Fruit fly (Drosophila melanogaster) whole organism, wandering third instar larva: ENCODE results near the gene CG42750.

Experiments
- Abd-B ChIP-seq: fragments of >200 bp; optimal IDR thresholded peaks from 2 replicates; lab custom pipeline; 2017; ENCODE audit warnings: missing biosample characterization, missing genetic modification characterization
- CG32264 ChIP-seq: fragments of 200-800 bp; sonication (Bioruptor generic); optimal IDR thresholded peaks from 2 replicates; lab custom pipeline; 2016; ENCODE audit warnings: missing biosample characterization, missing genetic modification characterization
- CG9705 ChIP-seq: fragments of 200-800 bp; sonication (Bioruptor generic); optimal IDR thresholded peaks from 2 replicates; lab custom pipeline; 2018; ENCODE audit warnings: missing biosample characterization, mild to moderate bottlenecking, missing genetic modification characterization
- CrebA ChIP-seq: fragments of 200-800 bp; sonication (Bioruptor generic); optimal IDR thresholded peaks from 2 replicates; lab custom pipeline; 2016; ENCODE audit warnings: missing biosample characterization, mild to moderate bottlenecking, missing genetic modification characterization, borderline replicate concordance
- Dfd ChIP-seq: fragments of >200 bp; optimal IDR thresholded peaks from 2 replicates; lab custom pipeline; 2017; ENCODE audit warnings: missing biosample characterization, missing genetic modification characterization
- Dif ChIP-seq: fragments of 200-275, 200-300 bp; sonication (Bioruptor generic); optimal IDR thresholded peaks from 2 replicates; lab custom pipeline; 2018; ENCODE audit warnings: missing biosample characterization, missing genetic modification characterization; ENCODE audit not compliant: partially characterized antibody
- GATAd ChIP-seq: sonication (Bioruptor generic); optimal IDR thresholded peaks from 2 replicates; lab custom pipeline; 2016; ENCODE audit warnings: missing biosample characterization, missing genetic modification characterization
- HLH106 ChIP-seq: fragments of 200-800 bp; optimal IDR thresholded peaks from 3 replicates; lab custom pipeline; 2019; ENCODE audit warnings: missing biosample characterization, mild to moderate bottlenecking, missing genetic modification characterization, moderate library complexity
- Hnf4 ChIP-seq: fragments of 200-800 bp; sonication (Bioruptor generic); optimal IDR thresholded peaks from 2 replicates; lab custom pipeline; 2016; ENCODE audit warnings: missing biosample characterization, mild to moderate bottlenecking, missing genetic modification characterization
- Hr78 ChIP-seq: fragments of >200 bp; optimal IDR thresholded peaks from 2 replicates; lab custom pipeline; 2017; ENCODE audit warnings: missing biosample characterization, missing genetic modification characterization
- Hr83 ChIP-seq: fragments of 200-300 bp; sonication (Bioruptor generic); optimal IDR thresholded peaks from 2 replicates; lab custom pipeline; 2016; ENCODE audit warnings: missing biosample characterization, mild to moderate bottlenecking, missing genetic modification characterization, moderate library complexity; ENCODE audit not compliant: poor library complexity, severe bottlenecking
- Jra ChIP-seq: sonication (Bioruptor generic); optimal IDR thresholded peaks from 2 replicates; lab custom pipeline; 2016; ENCODE audit warnings: missing biosample characterization, missing genetic modification characterization
- Mio ChIP-seq: sonication (Bioruptor generic); optimal IDR thresholded peaks from 2 replicates; lab custom pipeline; 2016; ENCODE audit warnings: missing biosample characterization, missing genetic modification characterization
- Myc ChIP-seq: fragments of >200 bp; optimal IDR thresholded peaks from 2 replicates; lab custom pipeline; 2017
- N ChIP-seq: fragments of >200 bp; optimal IDR thresholded peaks from 2 replicates; lab custom pipeline; 2018; ENCODE audit warnings: missing biosample characterization, missing external identifiers, missing genetic modification characterization
- OdsH ChIP-seq: fragments of 200-800 bp; sonication (Bioruptor generic); optimal IDR thresholded peaks from 2 replicates; lab custom pipeline; 2016; ENCODE audit warnings: missing biosample characterization, mild to moderate bottlenecking, missing genetic modification characterization
- Rel ChIP-seq, 2 experiments: fragments of 200-800 bp; sonication (Bioruptor generic) in 1 of 2; optimal IDR thresholded peaks; 2 replicates in 1 of 2; 3 replicates in 1 of 2; lab custom pipeline; 2016 to 2019; ENCODE audit warnings: mild to moderate bottlenecking in 2 of 2, missing biosample characterization in 2 of 2, missing genetic modification characterization in 2 of 2, moderate library complexity in 1 of 2
- Sp1 ChIP-seq: fragments of 200-800 bp; sonication (Bioruptor generic); optimal IDR thresholded peaks from 3 replicates; lab custom pipeline; 2019; ENCODE audit warnings: missing biosample characterization, mild to moderate bottlenecking, missing genetic modification characterization, moderate library complexity
- Vsx2 ChIP-seq: fragments of 200-300, 225-300 bp; sonication (Bioruptor generic); optimal IDR thresholded peaks from 2 replicates; lab custom pipeline; 2018; ENCODE audit warnings: missing biosample characterization, missing genetic modification characterization; ENCODE audit not compliant: partially characterized antibody
- br ChIP-seq: fragments of 200-800 bp; sonication (Bioruptor generic); optimal IDR thresholded peaks from 2 replicates; lab custom pipeline; 2016; ENCODE audit warnings: missing biosample characterization, missing genetic modification characterization
- brk ChIP-seq: fragments of 200-800 bp; sonication (Bioruptor generic); optimal IDR thresholded peaks from 2 replicates; lab custom pipeline; 2016; ENCODE audit warnings: missing biosample characterization, mild to moderate bottlenecking, missing genetic modification characterization
- dl ChIP-seq, 2 experiments: fragments of 175-275, 200-275 bp in 1 of 2; fragments of 200-275 bp in 1 of 2; sonication (Bioruptor generic); optimal IDR thresholded peaks; lab custom pipeline; 2018; ENCODE audit warnings: mild to moderate bottlenecking in 2 of 2, missing biosample characterization in 2 of 2, missing genetic modification characterization in 2 of 2, moderate library complexity in 2 of 2; ENCODE audit not compliant: partially characterized antibody in 2 of 2, insufficient read depth in 1 of 2
- dmrt93B ChIP-seq: fragments of 200-800 bp; sonication (Bioruptor generic); optimal IDR thresholded peaks from 2 replicates; lab custom pipeline; 2018; ENCODE audit warnings: missing biosample characterization, mild to moderate bottlenecking, missing genetic modification characterization
- dsf ChIP-seq: sonication (Bioruptor generic); optimal IDR thresholded peaks from 2 replicates; lab custom pipeline; 2016; ENCODE audit warnings: missing biosample characterization, missing genetic modification characterization, borderline replicate concordance
- ey ChIP-seq: fragments of 200-800 bp; sonication (Bioruptor generic); optimal IDR thresholded peaks from 2 replicates; lab custom pipeline; 2016; ENCODE audit warnings: missing biosample characterization, missing genetic modification characterization
- foxo ChIP-seq, 2 experiments: fragments of 200-800 bp; sonication (Bioruptor generic); optimal IDR thresholded peaks; 2 replicates in 1 of 2; 3 replicates in 1 of 2; lab custom pipeline; 2016 to 2017; ENCODE audit warnings: missing biosample characterization in 2 of 2, missing genetic modification characterization in 2 of 2
- fru ChIP-seq: fragments of 200-800 bp; sonication (Bioruptor generic); optimal IDR thresholded peaks from 3 replicates; lab custom pipeline; 2016; ENCODE audit warnings: missing biosample characterization, mild to moderate bottlenecking, missing genetic modification characterization
- h ChIP-seq: fragments of 200-800 bp; sonication (Bioruptor generic); optimal IDR thresholded peaks from 3 replicates; lab custom pipeline; 2016; ENCODE audit warnings: missing biosample characterization, mild to moderate bottlenecking, missing genetic modification characterization
- jim ChIP-seq: fragments of 175-275, 200-325 bp; sonication (Bioruptor generic); optimal IDR thresholded peaks from 2 replicates; lab custom pipeline; 2016; ENCODE audit warnings: missing biosample characterization, mild to moderate bottlenecking, missing genetic modification characterization
- lola ChIP-seq: fragments of >200 bp; optimal IDR thresholded peaks from 2 replicates; lab custom pipeline; 2017; ENCODE audit warnings: missing biosample characterization, missing genetic modification characterization
- pan ChIP-seq: fragments of >200 bp; optimal IDR thresholded peaks from 2 replicates; lab custom pipeline; 2017
- psq ChIP-seq: fragments of 200-800 bp; sonication (Bioruptor generic); optimal IDR thresholded peaks from 3 replicates; lab custom pipeline; 2017; ENCODE audit warnings: missing biosample characterization, mild to moderate bottlenecking, missing genetic modification characterization, moderate library complexity
- rgr ChIP-seq: fragments of 200-800 bp; sonication (Bioruptor generic); optimal IDR thresholded peaks from 3 replicates; lab custom pipeline; 2016; ENCODE audit warnings: missing biosample characterization, mild to moderate bottlenecking, missing genetic modification characterization
- sage ChIP-seq: fragments of 200-800 bp; sonication (Bioruptor generic); optimal IDR thresholded peaks from 2 replicates; lab custom pipeline; 2016; ENCODE audit warnings: missing biosample characterization, mild to moderate bottlenecking, missing genetic modification characterization
- sv ChIP-seq: fragments of 200-800 bp; sonication (Bioruptor generic); optimal IDR thresholded peaks from 3 replicates; lab custom pipeline; 2016; ENCODE audit warnings: missing biosample characterization, missing genetic modification characterization
- tai ChIP-seq: sonication (Bioruptor generic); optimal IDR thresholded peaks from 2 replicates; lab custom pipeline; 2016; ENCODE audit warnings: missing biosample characterization, missing genetic modification characterization
- usp ChIP-seq: fragments of >200 bp; optimal IDR thresholded peaks from 2 replicates; lab custom pipeline; 2017; ENCODE audit warnings: missing biosample characterization, missing genetic modification characterization
- woc ChIP-seq: sonication (Bioruptor generic); optimal IDR thresholded peaks from 2 replicates; lab custom pipeline; 2016; ENCODE audit warnings: missing biosample characterization, mild to moderate bottlenecking, missing genetic modification characterization

The CG42750 gene

dm6 chr2L:18148552-18149219 lies 126.9 kb downstream of the CG42750 start:
- TF ChIP-seq foxo (GFP tag; optimal IDR thresholded peaks at IDR 0.05; lab: Kevin White, UChicago) (peak in 1 of 2 experiments; percentile 45), sv (no peak), Abd-B (GFP tag; lab: Kevin White, UChicago) (no peak), jim (no peak), Hr83 (GFP tag; lab: Kevin White, UChicago) (no peak), CG32264 (no peak), usp (GFP tag; lab: Kevin White, UChicago) (no peak), Vsx2 (GFP tag; lab: Kevin White, UChicago) (no peak), Myc (lab: Kevin White, UChicago) (no peak), Sp1 (GFP tag; lab: Kevin White, UChicago) (peak; percentile 37), Rel (GFP tag; optimal IDR thresholded peaks at IDR 0.05; lab: Kevin White, UChicago) (no peak), Rel (tag; optimal IDR thresholded peaks at IDR 0.05; lab: Kevin White, UChicago) (peak; percentile 52), Dfd (GFP tag; lab: Kevin White, UChicago) (no peak), Hr78 (GFP tag; lab: Kevin White, UChicago) (no peak), OdsH (GFP tag; lab: Kevin White, UChicago) (peak; percentile 12), sage (GFP tag; lab: Kevin White, UChicago) (no peak), pan (no peak), Dif (GFP tag; lab: Kevin White, UChicago) (no peak), N (GFP tag; lab: Kevin White, UChicago) (no peak), CG9705 (GFP tag; lab: Kevin White, UChicago) (peak; percentile 6), woc (GFP tag; lab: Kevin White, UChicago) (no peak), lola (no peak), dmrt93B (no peak), tai (GFP tag; lab: Kevin White, UChicago) (no peak), fru (GFP tag; lab: Kevin White, UChicago) (peak; percentile 22), dl (GFP tag; optimal IDR thresholded peaks at IDR 0.05; lab: Kevin White, UChicago; ENCODE audit: insufficient read depth in 1 of 2, partially characterized antibody in 2 of 2) (no peak), Jra (GFP tag; lab: Kevin White, UChicago) (no peak), Hnf4 (GFP tag; lab: Kevin White, UChicago) (no peak), dsf (GFP tag; lab: Kevin White, UChicago) (no peak), ey (no peak), GATAd (GFP tag; lab: Kevin White, UChicago) (no peak), Mio (GFP tag; lab: Kevin White, UChicago) (no peak), h (GFP tag; lab: Kevin White, UChicago) (peak; percentile 20), brk (GFP tag; lab: Kevin White, UChicago) (no peak), psq (GFP tag; lab: Kevin White, UChicago) (no peak), CrebA (GFP tag; lab: Kevin White, UChicago) (peak; percentile 63), br (GFP tag; lab: Kevin White, UChicago) (peak; percentile 47), HLH106 (tag; lab: Kevin White, UChicago) (no peak), rgr (GFP tag; lab: Kevin White, UChicago) (peak; percentile 49)

dm6 chr2L:18147511-18148072 lies 128.0 kb downstream of the CG42750 start:
- TF ChIP-seq Myc (lab: Kevin White, UChicago) (no peak), Jra (GFP tag; lab: Kevin White, UChicago) (no peak), N (GFP tag; lab: Kevin White, UChicago) (no peak), psq (GFP tag; lab: Kevin White, UChicago) (no peak), usp (GFP tag; lab: Kevin White, UChicago) (no peak), rgr (GFP tag; lab: Kevin White, UChicago) (no peak), fru (GFP tag; lab: Kevin White, UChicago) (no peak), dl (GFP tag; optimal IDR thresholded peaks at IDR 0.05; lab: Kevin White, UChicago; ENCODE audit: insufficient read depth in 1 of 2, partially characterized antibody in 2 of 2) (no peak), Rel (GFP tag; optimal IDR thresholded peaks at IDR 0.05; lab: Kevin White, UChicago) (no peak), Rel (tag; optimal IDR thresholded peaks at IDR 0.05; lab: Kevin White, UChicago) (peak; percentile 58), Dfd (GFP tag; lab: Kevin White, UChicago) (no peak), h (GFP tag; lab: Kevin White, UChicago) (peak; percentile 32), CG32264 (no peak), tai (GFP tag; lab: Kevin White, UChicago) (no peak), dsf (GFP tag; lab: Kevin White, UChicago) (no peak), CrebA (GFP tag; lab: Kevin White, UChicago) (no peak), Sp1 (GFP tag; lab: Kevin White, UChicago) (peak; percentile 3), Mio (GFP tag; lab: Kevin White, UChicago) (no peak), ey (no peak), Hr83 (GFP tag; lab: Kevin White, UChicago) (no peak), Hr78 (GFP tag; lab: Kevin White, UChicago) (no peak), HLH106 (tag; lab: Kevin White, UChicago) (no peak), CG9705 (GFP tag; lab: Kevin White, UChicago) (no peak)
